Fruit fly (Drosophila melanogaster) whole organism, embryonic: ENCODE data around the gene ash1.
A peak's percentile ranks its signal among the peaks of the same experiment; 100 is the strongest.

Experiments used
- Awh ChIP-seq: fragments of 200-800 bp; sonication (Bioruptor generic); IDR thresholded peaks from 2 replicates; pipeline ENCODE4, ENCODE4 v1.3.6; 2022; ENCODE audit warnings: missing biosample characterization, missing genetic modification characterization
- B-H2 ChIP-seq: fragments of 200-800 bp; sonication (Bioruptor generic); optimal IDR thresholded peaks from 2 replicates; lab custom pipeline; 2018; ENCODE audit warnings: missing biosample characterization, mild to moderate bottlenecking, missing genetic modification characterization
- CG10654 ChIP-seq: fragments of 200-800 bp; sonication (Bioruptor generic); optimal IDR thresholded peaks from 2 replicates; lab custom pipeline; 2016; ENCODE audit warnings: missing biosample characterization, missing genetic modification characterization
- CG11398 ChIP-seq: fragments of 200-800 bp; sonication (Bioruptor generic); optimal IDR thresholded peaks from 2 replicates; lab custom pipeline; 2016; ENCODE audit warnings: missing biosample characterization, missing genetic modification characterization
- CG11504 ChIP-seq: fragments of 200-800 bp; sonication (Bioruptor generic); optimal IDR thresholded peaks from 3 replicates; lab custom pipeline; 2019; ENCODE audit warnings: missing biosample characterization, mild to moderate bottlenecking, missing genetic modification characterization, moderate library complexity
- CG12299 ChIP-seq: fragments of 200-800 bp; sonication (Bioruptor generic); optimal IDR thresholded peaks from 2 replicates; lab custom pipeline; 2018; ENCODE audit warnings: missing biosample characterization, mild to moderate bottlenecking, missing genetic modification characterization
- CG12659 ChIP-seq: fragments of 200-800 bp; sonication (Bioruptor generic); optimal IDR thresholded peaks from 3 replicates; lab custom pipeline; 2017; ENCODE audit warnings: mild to moderate bottlenecking, missing biosample characterization, missing genetic modification reagents, missing genetic modification characterization
- CG12744 ChIP-seq: fragments of 200-800 bp; sonication (Bioruptor generic); optimal IDR thresholded peaks from 2 replicates; lab custom pipeline; 2016; ENCODE audit warnings: missing biosample characterization, missing genetic modification characterization
- CG13894 ChIP-seq: fragments of 200-800 bp; sonication (Bioruptor generic); optimal IDR thresholded peaks from 3 replicates; lab custom pipeline; 2018; ENCODE audit warnings: missing biosample characterization, mild to moderate bottlenecking, missing genetic modification characterization, moderate library complexity
- CG1647 ChIP-seq: fragments of 200-800 bp; sonication (Bioruptor generic); optimal IDR thresholded peaks from 3 replicates; lab custom pipeline; 2016; ENCODE audit warnings: missing biosample characterization, missing genetic modification characterization
- CG17186 ChIP-seq: fragments of 200-800 bp; sonication (Bioruptor generic); optimal IDR thresholded peaks from 3 replicates; lab custom pipeline; 2017; ENCODE audit warnings: missing biosample characterization, missing genetic modification reagents, missing genetic modification characterization
- CG17359 ChIP-seq: fragments of 200-800 bp; sonication (Bioruptor generic); optimal IDR thresholded peaks from 3 replicates; lab custom pipeline; 2018; ENCODE audit warnings: missing biosample characterization, mild to moderate bottlenecking, missing genetic modification characterization, moderate library complexity
- CG18476 ChIP-seq: fragments of 200-800 bp; sonication (Bioruptor generic); optimal IDR thresholded peaks from 2 replicates; lab custom pipeline; 2016; ENCODE audit warnings: missing biosample characterization, mild to moderate bottlenecking, missing genetic modification characterization
- CG3065 ChIP-seq: fragments of 200-800 bp; sonication (Bioruptor generic); optimal IDR thresholded peaks from 2 replicates; lab custom pipeline; 2016; ENCODE audit warnings: missing biosample characterization, missing genetic modification characterization
- CG32532 ChIP-seq: fragments of 200-800 bp; sonication (Bioruptor generic); IDR thresholded peaks from 2 replicates; pipeline ENCODE4 v1.3.6; 2022; ENCODE audit warnings: missing biosample characterization, missing genetic modification characterization
- CG34224 ChIP-seq: fragments of 200-800 bp; sonication (Bioruptor generic); IDR thresholded peaks from 3 replicates; pipeline ENCODE4 v1.3.6; 2022; ENCODE audit warnings: missing biosample characterization, missing genetic modification characterization; ENCODE audit not compliant: partially characterized antibody
- CG4360 ChIP-seq: fragments of 200-800 bp; sonication (Bioruptor generic); IDR thresholded peaks from 2 replicates; pipeline ENCODE4 v1.3.6; 2022; ENCODE audit warnings: missing biosample characterization, missing genetic modification characterization
- CG9437 ChIP-seq: fragments of 200-800 bp; sonication (Bioruptor generic); optimal IDR thresholded peaks from 2 replicates; lab custom pipeline; 2018; ENCODE audit warnings: missing biosample characterization, mild to moderate bottlenecking, missing genetic modification characterization
- Dad ChIP-seq: fragments of 200-800 bp; sonication (Bioruptor generic); optimal IDR thresholded peaks from 3 replicates; lab custom pipeline; 2016; ENCODE audit warnings: missing biosample characterization, missing genetic modification characterization
- Ets65A ChIP-seq: fragments of 200-800 bp; sonication (Bioruptor generic); peaks from one replicate; lab custom pipeline; 2016; ENCODE audit warnings: missing biosample characterization, missing genetic modification characterization
- Fer3 ChIP-seq: fragments of 200-800 bp; sonication (Bioruptor generic); optimal IDR thresholded peaks from 2 replicates; lab custom pipeline; 2018; ENCODE audit warnings: missing biosample characterization, mild to moderate bottlenecking, missing genetic modification characterization, moderate library complexity
- Gug ChIP-seq: fragments of 200-800 bp; sonication (Bioruptor generic); IDR thresholded peaks from 4 replicates; pipeline ENCODE4 v1.3.6; 2022; ENCODE audit warnings: missing biosample characterization, missing genetic modification characterization
- H15 ChIP-seq: fragments of 200-800 bp; sonication (Bioruptor generic); IDR thresholded peaks from 3 replicates; pipeline ENCODE4 v1.3.6; 2022; ENCODE audit warnings: missing biosample characterization, missing genetic modification characterization
- HHEX ChIP-seq: fragments of 200-800 bp; sonication (Bioruptor generic); optimal IDR thresholded peaks from 3 replicates; lab custom pipeline; 2017; ENCODE audit warnings: missing biosample characterization, mild to moderate bottlenecking, missing genetic modification characterization, missing genetic modification reagents
- Hmx ChIP-seq: fragments of 200-800 bp; sonication (Bioruptor generic); optimal IDR thresholded peaks from 2 replicates; lab custom pipeline; 2016; ENCODE audit warnings: missing biosample characterization, missing genetic modification characterization
- Hr51 ChIP-seq, 2 experiments: fragments of 200-800 bp; sonication (Bioruptor generic); optimal IDR thresholded peaks; 2 replicates in 1 of 2; 3 replicates in 1 of 2; lab custom pipeline; 2016 to 2018; ENCODE audit warnings: missing biosample characterization in 2 of 2, missing genetic modification characterization in 2 of 2, mild to moderate bottlenecking in 1 of 2, moderate library complexity in 1 of 2
- Hr78 ChIP-seq, 2 experiments: fragments of 200-800 bp in 1 of 2; fragments of >200 bp in 1 of 2; sonication (Bioruptor generic) in 1 of 2; optimal IDR thresholded peaks; 2 replicates each; lab custom pipeline; 2017 to 2019; ENCODE audit warnings: missing biosample characterization in 2 of 2, missing genetic modification characterization in 2 of 2, mild to moderate bottlenecking in 1 of 2, moderate library complexity in 1 of 2
- Lim3 ChIP-seq: fragments of 200-800 bp; sonication (Bioruptor generic); IDR thresholded peaks from 2 replicates; pipeline ENCODE4 v1.3.6; 2022; ENCODE audit warnings: missing biosample characterization, missing genetic modification characterization
- MBD-R2 ChIP-seq: fragments of 200-800 bp; sonication (Bioruptor generic); IDR thresholded peaks from 2 replicates; pipeline ENCODE4 v1.3.6; 2022; ENCODE audit warnings: missing biosample characterization, missing genetic modification characterization
- Sox102F ChIP-seq: fragments of 200-800 bp; sonication (Bioruptor generic); optimal IDR thresholded peaks from 2 replicates; lab custom pipeline; 2018; ENCODE audit warnings: missing biosample characterization, mild to moderate bottlenecking, missing genetic modification characterization, moderate library complexity
- Spps ChIP-seq: fragments of 200-800 bp; sonication (Bioruptor generic); optimal IDR thresholded peaks from 2 replicates; lab custom pipeline; 2018; ENCODE audit warnings: missing biosample characterization, mild to moderate bottlenecking, missing genetic modification characterization
- Usf ChIP-seq: fragments of 200-800 bp; sonication (Bioruptor generic); optimal IDR thresholded peaks from 2 replicates; lab custom pipeline; 2017; ENCODE audit warnings: missing genotype, missing biosample characterization, missing genetic modification characterization
- al ChIP-seq: fragments of 200-800 bp; sonication (Bioruptor generic); IDR thresholded peaks from 2 replicates; pipeline ENCODE4 v1.3.6; 2022; ENCODE audit warnings: missing biosample characterization, missing genetic modification characterization
- chinmo ChIP-seq: fragments of 200-800 bp; sonication (Bioruptor generic); IDR thresholded peaks from 4 replicates; pipeline ENCODE4 v1.3.6; 2022; ENCODE audit warnings: missing biosample characterization, missing genetic modification characterization; ENCODE audit not compliant: partially characterized antibody
- dati ChIP-seq: fragments of 200-800 bp; sonication (Bioruptor generic); IDR thresholded peaks from 2 replicates; pipeline ENCODE4 v1.3.6; 2022; ENCODE audit warnings: missing biosample characterization, missing genetic modification characterization
- dpn ChIP-seq, 2 experiments: fragments of 200-800 bp; sonication (Bioruptor generic); optimal IDR thresholded peaks; 3 replicates each; lab custom pipeline; 2016; ENCODE audit warnings: missing biosample characterization in 2 of 2, missing genetic modification characterization in 2 of 2
- exex ChIP-seq: fragments of 200-800 bp; sonication (Bioruptor generic); optimal IDR thresholded peaks from 4 replicates; lab custom pipeline; 2018; ENCODE audit warnings: missing biosample characterization, mild to moderate bottlenecking, missing genetic modification characterization, moderate library complexity
- fd64A ChIP-seq: fragments of 200-800 bp; sonication (Bioruptor generic); optimal IDR thresholded peaks from 3 replicates; lab custom pipeline; 2018; ENCODE audit warnings: missing biosample characterization, mild to moderate bottlenecking, missing genetic modification characterization
- gfzf ChIP-seq: fragments of 200-800 bp; sonication (Bioruptor generic); optimal IDR thresholded peaks from 2 replicates; lab custom pipeline; 2016; ENCODE audit warnings: missing biosample characterization, mild to moderate bottlenecking, missing genetic modification characterization, moderate library complexity
- gro ChIP-seq: fragments of 200-800 bp; sonication (Bioruptor generic); optimal IDR thresholded peaks from 2 replicates; lab custom pipeline; 2016; ENCODE audit warnings: missing biosample characterization, missing genetic modification characterization
- ind ChIP-seq: fragments of 200-800 bp; sonication (Bioruptor generic); optimal IDR thresholded peaks from 3 replicates; lab custom pipeline; 2016; ENCODE audit warnings: missing biosample characterization, missing genetic modification characterization
- kni ChIP-seq: fragments of 200-800 bp; sonication (Bioruptor generic); optimal IDR thresholded peaks from 3 replicates; lab custom pipeline; 2017; ENCODE audit warnings: mild to moderate bottlenecking, missing biosample characterization, missing genetic modification reagents, missing genetic modification characterization
- lmd ChIP-seq: fragments of 200-800 bp; sonication (Bioruptor generic); IDR thresholded peaks from 2 replicates; pipeline ENCODE4 v1.3.6; 2022; ENCODE audit warnings: missing biosample characterization, missing genetic modification characterization
- mld ChIP-seq: fragments of 200-800 bp; sonication (Bioruptor generic); IDR thresholded peaks from 3 replicates; pipeline ENCODE4 v1.3.6; 2022; ENCODE audit warnings: missing biosample characterization, missing genetic modification characterization; ENCODE audit not compliant: partially characterized antibody
- nau ChIP-seq: fragments of 200-800 bp; sonication (Bioruptor generic); optimal IDR thresholded peaks from 3 replicates; lab custom pipeline; 2017; ENCODE audit warnings: missing biosample characterization, mild to moderate bottlenecking, missing genetic modification characterization, missing genetic modification reagents
- nerfin-1 ChIP-seq: fragments of 200-800 bp; sonication (Bioruptor generic); optimal IDR thresholded peaks from 3 replicates; lab custom pipeline; 2019; ENCODE audit warnings: missing biosample characterization, mild to moderate bottlenecking, missing genetic modification characterization, moderate library complexity
- odd ChIP-seq: fragments of 200-800 bp; sonication (Bioruptor generic); optimal IDR thresholded peaks from 2 replicates; lab custom pipeline; 2017; ENCODE audit warnings: missing biosample characterization, mild to moderate bottlenecking, missing genetic modification characterization
- pfk ChIP-seq: fragments of 200-800 bp; sonication (Bioruptor generic); optimal IDR thresholded peaks from 2 replicates; lab custom pipeline; 2018; ENCODE audit warnings: missing biosample characterization, mild to moderate bottlenecking, missing genetic modification characterization, moderate library complexity
- pnt ChIP-seq: fragments of 200-800 bp; sonication (Bioruptor generic); optimal IDR thresholded peaks from 3 replicates; lab custom pipeline; 2016; ENCODE audit warnings: missing biosample characterization, missing genetic modification characterization
- toy ChIP-seq: fragments of 200-800 bp; sonication (Bioruptor generic); IDR thresholded peaks from 2 replicates; pipeline ENCODE4 v1.3.6; 2022; ENCODE audit warnings: missing biosample characterization, missing genetic modification characterization
- zf30C ChIP-seq: fragments of 200-800 bp; sonication (Bioruptor generic); optimal IDR thresholded peaks from 3 replicates; lab custom pipeline; 2018; ENCODE audit warnings: missing biosample characterization, mild to moderate bottlenecking, missing genetic modification characterization

Gene ash1

DNA sequence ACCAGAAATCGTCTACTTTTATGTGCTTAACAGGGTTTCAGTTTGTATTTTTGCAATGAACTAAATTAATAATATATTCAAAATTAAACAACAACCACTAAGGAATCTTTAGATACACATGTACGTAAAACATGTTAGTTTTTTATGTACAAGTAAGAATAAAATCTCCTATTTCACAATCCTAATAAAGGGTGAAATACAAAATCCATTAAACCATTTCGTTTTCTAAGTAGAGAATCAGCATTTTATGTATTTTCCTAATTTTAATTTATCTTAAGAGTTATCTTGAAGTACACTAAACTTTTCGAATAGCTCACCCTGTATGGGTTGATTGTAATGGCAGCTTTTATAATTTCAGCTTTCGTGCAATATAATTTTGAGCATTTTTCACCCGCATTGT, 36.8 kb downstream of the ash1 start (continued):
- peak; percentile 38 for TF ChIP-seq Sox102F (GFP tag; lab: Kevin White, UChicago)
- 0 out of 2 replicates have a peak, but pooled peaks have one; percentile 28 for TF ChIP-seq CG32532
- no peak for TF ChIP-seq CG34224 (GFP tag; lab: Robert Waterston, UW)
- peak in 1 of 2 experiments; percentile 58 for TF ChIP-seq Hr51 (GFP tag; optimal IDR thresholded peaks at IDR 0.05; lab: Kevin White, UChicago)
- TF ChIP-seq CG17359 (tag; lab: Kevin White, UChicago), result peak; percentile 52
- no peak for TF ChIP-seq gfzf (GFP tag; lab: Kevin White, UChicago)
- no peak for TF ChIP-seq CG18476 (GFP tag; lab: Kevin White, UChicago)
- TF ChIP-seq CG4360 (GFP tag; lab: Robert Waterston, UW), result no peak
- no peak for TF ChIP-seq ind (GFP tag; lab: Kevin White, UChicago)
- TF ChIP-seq Lim3 (GFP tag; lab: Robert Waterston, UW), result no peak
- no peak for TF ChIP-seq odd (GFP tag; lab: Kevin White, UChicago)
- no peak for TF ChIP-seq Dad (GFP tag; lab: Kevin White, UChicago)
- no peak for TF ChIP-seq chinmo
- TF ChIP-seq CG11504 (tag; lab: Kevin White, UChicago), result peak; percentile 60
- no peak for TF ChIP-seq pnt
- no peak for TF ChIP-seq CG3065
- TF ChIP-seq Usf (GFP tag; lab: Kevin White, UChicago), result peak; percentile 22
- TF ChIP-seq mld (GFP tag; lab: Robert Waterston, UW), result no peak
- no peak for TF ChIP-seq Spps (tag; lab: Kevin White, UChicago)
- TF ChIP-seq Awh, result no peak
- TF ChIP-seq lmd (GFP tag; lab: Robert Waterston, UW), result no peak
- peak; percentile 9 for TF ChIP-seq exex (tag; lab: Kevin White, UChicago)
- TF ChIP-seq CG11398, result no peak
- TF ChIP-seq CG12659 (GFP tag; lab: Kevin White, UChicago), result no peak
- TF ChIP-seq nau, result no peak
- no peak for TF ChIP-seq H15
- TF ChIP-seq HHEX (GFP tag; lab: Kevin White, UChicago), result no peak
- TF ChIP-seq CG12299, result no peak
- TF ChIP-seq Gug, result no peak
- TF ChIP-seq CG10654, result no peak
- no peak for TF ChIP-seq B-H2 (GFP tag; lab: Kevin White, UChicago)
- TF ChIP-seq Fer3 (tag; lab: Kevin White, UChicago), result peak; percentile 51
- no peak for TF ChIP-seq CG13894 (tag; lab: Kevin White, UChicago)
- TF ChIP-seq MBD-R2 (GFP tag; lab: Robert Waterston, UW), result no peak
- TF ChIP-seq Hmx (GFP tag; lab: Kevin White, UChicago), result peak; percentile 51
- no peak for TF ChIP-seq Ets65A (GFP tag; lab: Kevin White, UChicago)
- no peak for TF ChIP-seq CG17186 (GFP tag; lab: Kevin White, UChicago)
- no peak for TF ChIP-seq toy (GFP tag; lab: Robert Waterston, UW)
- no peak for TF ChIP-seq CG1647 (GFP tag; lab: Kevin White, UChicago)
- TF ChIP-seq gro (GFP tag; lab: Kevin White, UChicago), result peak; percentile 6
- no peak for TF ChIP-seq fd64A (GFP tag; lab: Kevin White, UChicago)
- TF ChIP-seq CG12744 (GFP tag; lab: Kevin White, UChicago), result no peak
- TF ChIP-seq kni (GFP tag; lab: Kevin White, UChicago), result no peak
- peak; percentile 45 for TF ChIP-seq al (GFP tag; lab: Robert Waterston, UW)
- no peak for TF ChIP-seq CG9437 (GFP tag; lab: Kevin White, UChicago)
- TF ChIP-seq Hr78 (GFP tag; optimal IDR thresholded peaks at IDR 0.05; lab: Kevin White, UChicago), result no peak
- TF ChIP-seq dpn (GFP tag; optimal IDR thresholded peaks at IDR 0.05; lab: Kevin White, UChicago), result no peak
- no peak for TF ChIP-seq pfk (GFP tag; lab: Kevin White, UChicago)
- TF ChIP-seq dati, result no peak
- no peak for TF ChIP-seq nerfin-1 (tag; lab: Kevin White, UChicago)
- no peak for TF ChIP-seq zf30C
